Worm (Caenorhabditis elegans) whole organism, L2 larva: ENCODE results near the gene clec-26.

Experiments used
- R02D3.7 ChIP-seq: fragments of 150-350 bp; optimal IDR thresholded peaks from 2 replicates; lab custom pipeline; 2014; ENCODE audit warnings: missing biosample characterization, missing genetic modification characterization
- ZK546.5 ChIP-seq: sonication (generic microtip); optimal IDR thresholded peaks from 2 replicates; lab custom pipeline; 2017; ENCODE audit warnings: missing biosample characterization, missing genetic modification characterization
- alr-1 ChIP-seq: fragments of 150-350 bp; optimal IDR thresholded peaks from 2 replicates; lab custom pipeline; 2014; ENCODE audit warnings: missing biosample characterization, missing genetic modification characterization
- ceh-82 ChIP-seq: fragments of 150-350 bp; optimal IDR thresholded peaks from 2 replicates; lab custom pipeline; 2014; ENCODE audit warnings: missing biosample characterization, missing genetic modification characterization
- egl-27 ChIP-seq: sonication (generic microtip); optimal IDR thresholded peaks from 3 replicates; lab custom pipeline; 2017; ENCODE audit warnings: missing biosample characterization, missing genetic modification reagents, missing genetic modification characterization
- fos-1 ChIP-seq: fragments of 150-350 bp; optimal IDR thresholded peaks from 2 replicates; lab custom pipeline; 2014; ENCODE audit warnings: missing biosample characterization, missing genetic modification characterization
- mab-5 ChIP-seq: fragments of 150-350 bp; optimal IDR thresholded peaks from 2 replicates; lab custom pipeline; 2014; ENCODE audit warnings: missing biosample characterization, missing genetic modification characterization
- nhr-10 ChIP-seq: sonication (generic microtip); optimal IDR thresholded peaks from 2 replicates; lab custom pipeline; 2017; ENCODE audit warnings: missing biosample characterization, missing genetic modification characterization
- nhr-12 ChIP-seq: fragments of 150-350 bp; optimal IDR thresholded peaks from 2 replicates; lab custom pipeline; 2014; ENCODE audit warnings: missing biosample characterization, missing genetic modification characterization
- nhr-237 ChIP-seq: fragments of 150-350 bp; optimal IDR thresholded peaks from 2 replicates; lab custom pipeline; 2014; ENCODE audit warnings: missing biosample characterization, missing genetic modification characterization
- nhr-77 ChIP-seq: fragments of 150-350 bp; optimal IDR thresholded peaks from 2 replicates; lab custom pipeline; 2014; ENCODE audit warnings: missing biosample characterization, missing genetic modification characterization
- snpc-4 ChIP-seq: fragments of 150-350 bp; optimal IDR thresholded peaks from 2 replicates; lab custom pipeline; 2014; ENCODE audit warnings: missing biosample characterization, missing genetic modification characterization
- unc-62 ChIP-seq: fragments of 150-350 bp; optimal IDR thresholded peaks from 2 replicates; lab custom pipeline; 2014; ENCODE audit warnings: missing biosample characterization, missing genetic modification reagents, missing genetic modification characterization

- TF ChIP-seq unc-62 (no peak), nhr-237 (tag; lab: Kevin White, UChicago) (no peak), nhr-77 (tag; lab: Kevin White, UChicago) (no peak), R02D3.7 (tag; lab: Kevin White, UChicago) (no peak), nhr-12 (tag; lab: Kevin White, UChicago) (no peak), ZK546.5 (tag; lab: Kevin White, UChicago) (no peak), egl-27 (tag; lab: Kevin White, UChicago) (no peak), alr-1 (no peak), snpc-4 (tag; lab: Kevin White, UChicago) (no peak), ceh-82 (tag; lab: Kevin White, UChicago) (no peak), nhr-10 (tag; lab: Kevin White, UChicago) (no peak), fos-1 (tag; lab: Kevin White, UChicago) (no peak), mab-5 (no peak)
These were observed 50.9 kb downstream of the clec-26 start, which contains the start of gene fbxa-45 for ce11 chrV:16899355-16899754.
